Fruit fly (Drosophila melanogaster) whole organism, embryonic: ENCODE data around the gene CG31798.
A peak's percentile ranks its signal among the peaks of the same experiment; 100 is the strongest.

Experiments
- Ada2b ChIP-seq: fragments of 200-800 bp; sonication (Bioruptor generic); IDR thresholded peaks from 2 replicates; pipeline ENCODE4 v1.3.6; 2022; ENCODE audit warnings: missing biosample characterization, missing genetic modification characterization
- B-H2 ChIP-seq: fragments of 200-800 bp; sonication (Bioruptor generic); optimal IDR thresholded peaks from 2 replicates; lab custom pipeline; 2018; ENCODE audit warnings: missing biosample characterization, mild to moderate bottlenecking, missing genetic modification characterization
- CG10209 ChIP-seq: fragments of 200-800 bp; sonication (Bioruptor generic); optimal IDR thresholded peaks from 3 replicates; lab custom pipeline; 2017; ENCODE audit warnings: missing biosample characterization, mild to moderate bottlenecking, missing genetic modification characterization, missing genetic modification reagents
- CG10959 ChIP-seq: fragments of 200-800 bp; sonication (Bioruptor generic); IDR thresholded peaks from 2 replicates; pipeline ENCODE4 v1.3.6; 2022; ENCODE audit warnings: missing biosample characterization, missing genetic modification characterization
- CG12071 ChIP-seq: fragments of 200-800 bp; sonication (Bioruptor generic); optimal IDR thresholded peaks from 3 replicates; lab custom pipeline; 2018; ENCODE audit warnings: missing biosample characterization, mild to moderate bottlenecking, missing genetic modification characterization
- CG12155 ChIP-seq: fragments of 200-800 bp; sonication (Bioruptor generic); optimal IDR thresholded peaks from 3 replicates; lab custom pipeline; 2016; ENCODE audit warnings: missing biosample characterization, missing genetic modification characterization
- CG1233 ChIP-seq: fragments of 200-800 bp; sonication (Bioruptor generic); optimal IDR thresholded peaks from 4 replicates; lab custom pipeline; 2018; ENCODE audit warnings: missing biosample characterization, mild to moderate bottlenecking, missing genetic modification characterization
- CG13424 ChIP-seq: fragments of 200-800 bp; sonication (Bioruptor generic); optimal IDR thresholded peaks from 2 replicates; lab custom pipeline; 2019; ENCODE audit warnings: missing biosample characterization, mild to moderate bottlenecking, missing genetic modification characterization, moderate library complexity
- CG15601 ChIP-seq: fragments of 200-800 bp; sonication (Bioruptor generic); optimal IDR thresholded peaks from 3 replicates; lab custom pipeline; 2019; ENCODE audit warnings: missing biosample characterization, mild to moderate bottlenecking, missing genetic modification characterization, moderate library complexity
- CG1603 ChIP-seq: fragments of 200-800 bp; sonication (Bioruptor generic); optimal IDR thresholded peaks from 2 replicates; lab custom pipeline; 2019; ENCODE audit warnings: missing biosample characterization, mild to moderate bottlenecking, missing genetic modification characterization, moderate library complexity
- CG4328 ChIP-seq: fragments of 200-800 bp; sonication (Bioruptor generic); optimal IDR thresholded peaks from 3 replicates; lab custom pipeline; 2017; ENCODE audit warnings: missing biosample characterization, missing genetic modification reagents, missing genetic modification characterization
- CG4360 ChIP-seq: fragments of 200-800 bp; sonication (Bioruptor generic); IDR thresholded peaks from 2 replicates; pipeline ENCODE4 v1.3.6; 2022; ENCODE audit warnings: missing biosample characterization, missing genetic modification characterization
- CG6683 ChIP-seq: fragments of 200-800 bp; sonication (Bioruptor generic); optimal IDR thresholded peaks from 2 replicates; lab custom pipeline; 2017; ENCODE audit warnings: missing biosample characterization, mild to moderate bottlenecking, missing genetic modification characterization, missing genetic modification reagents
- CG6689 ChIP-seq: fragments of 200-800 bp; sonication (Bioruptor generic); IDR thresholded peaks from 2 replicates; pipeline ENCODE4 v1.3.6; 2022; ENCODE audit warnings: missing biosample characterization, missing genetic modification characterization
- CG6813 ChIP-seq: fragments of 200-800 bp; sonication (Bioruptor generic); optimal IDR thresholded peaks from 2 replicates; lab custom pipeline; 2017; ENCODE audit warnings: missing biosample characterization, missing genetic modification characterization, mild to moderate bottlenecking, moderate library complexity, missing genetic modification reagents
- CG7357 ChIP-seq: fragments of 200-800 bp; sonication (Bioruptor generic); IDR thresholded peaks from 3 replicates; pipeline ENCODE4 v1.3.6; 2022; ENCODE audit warnings: missing biosample characterization, missing genetic modification characterization
- CG7745 ChIP-seq: fragments of 200-800 bp; sonication (Bioruptor generic); optimal IDR thresholded peaks from 2 replicates; lab custom pipeline; 2018; ENCODE audit warnings: missing biosample characterization, mild to moderate bottlenecking, missing genetic modification characterization, moderate library complexity
- CG7786 ChIP-seq: fragments of 200-800 bp; sonication (Bioruptor generic); optimal IDR thresholded peaks from 2 replicates; lab custom pipeline; 2016; ENCODE audit warnings: missing biosample characterization, missing genetic modification characterization
- CG8089 ChIP-seq: fragments of 200-800 bp; sonication (Bioruptor generic); optimal IDR thresholded peaks from 3 replicates; lab custom pipeline; 2016; ENCODE audit warnings: missing biosample characterization, missing genetic modification characterization
- CG9797 ChIP-seq: fragments of 200-800 bp; sonication (Bioruptor generic); optimal IDR thresholded peaks from 3 replicates; lab custom pipeline; 2018; ENCODE audit warnings: missing biosample characterization, mild to moderate bottlenecking, missing genetic modification characterization
- CHES-1-like ChIP-seq: fragments of 200-800 bp; sonication (Bioruptor generic); optimal IDR thresholded peaks from 2 replicates; lab custom pipeline; 2016; ENCODE audit warnings: missing biosample characterization, missing genetic modification characterization
- D ChIP-seq, 2 experiments: fragments of 200-800 bp in 1 of 2; fragments of >200 bp in 1 of 2; sonication (Bioruptor generic) in 1 of 2; optimal IDR thresholded peaks; 2 replicates in 1 of 2; 3 replicates in 1 of 2; lab custom pipeline; 2017; ENCODE audit warnings: mild to moderate bottlenecking in 1 of 2, missing biosample characterization in 1 of 2, missing genetic modification characterization in 1 of 2, missing genetic modification reagents in 1 of 2
- Dad ChIP-seq: fragments of 200-800 bp; sonication (Bioruptor generic); optimal IDR thresholded peaks from 3 replicates; lab custom pipeline; 2016; ENCODE audit warnings: missing biosample characterization, missing genetic modification characterization
- Doc3 ChIP-seq: fragments of 200-800 bp; sonication (Bioruptor generic); IDR thresholded peaks from 3 replicates; pipeline ENCODE4 v1.3.6; 2022; ENCODE audit warnings: missing biosample characterization, missing genetic modification characterization; ENCODE audit not compliant: partially characterized antibody
- E2f1 ChIP-seq: fragments of 200-800 bp; sonication (Bioruptor generic); IDR thresholded peaks from 2 replicates; pipeline ENCODE4 v1.3.6; 2022; ENCODE audit warnings: missing biosample characterization, missing genetic modification characterization
- Eip74EF ChIP-seq, 2 experiments: fragments of 200-800 bp in 1 of 2; fragments of >200 bp in 1 of 2; sonication (Bioruptor generic) in 1 of 2; optimal IDR thresholded peaks; 2 replicates each; lab custom pipeline; 2017 to 2019; ENCODE audit warnings: missing biosample characterization in 2 of 2, missing genetic modification characterization in 2 of 2, mild to moderate bottlenecking in 1 of 2, moderate library complexity in 1 of 2
- Fer3 ChIP-seq: fragments of 200-800 bp; sonication (Bioruptor generic); optimal IDR thresholded peaks from 2 replicates; lab custom pipeline; 2018; ENCODE audit warnings: missing biosample characterization, mild to moderate bottlenecking, missing genetic modification characterization, moderate library complexity
- HHEX ChIP-seq: fragments of 200-800 bp; sonication (Bioruptor generic); optimal IDR thresholded peaks from 3 replicates; lab custom pipeline; 2017; ENCODE audit warnings: missing biosample characterization, mild to moderate bottlenecking, missing genetic modification characterization, missing genetic modification reagents
- HmgZ ChIP-seq: fragments of 200-800 bp; sonication (Bioruptor generic); optimal IDR thresholded peaks from 2 replicates; lab custom pipeline; 2018; ENCODE audit warnings: missing biosample characterization, mild to moderate bottlenecking, missing genetic modification characterization
- MTF-1 ChIP-seq: fragments of 200-800 bp; sonication (Bioruptor generic); optimal IDR thresholded peaks from 2 replicates; lab custom pipeline; 2018; ENCODE audit warnings: missing biosample characterization, mild to moderate bottlenecking, missing genetic modification characterization, borderline replicate concordance
- NfI ChIP-seq: fragments of 200-800 bp; sonication (Bioruptor generic); optimal IDR thresholded peaks from 3 replicates; lab custom pipeline; 2018; ENCODE audit warnings: missing biosample characterization, mild to moderate bottlenecking, missing genetic modification characterization, moderate library complexity
- PHDP ChIP-seq: fragments of 200-800 bp; sonication (Bioruptor generic); optimal IDR thresholded peaks from 3 replicates; lab custom pipeline; 2018; ENCODE audit warnings: missing biosample characterization, mild to moderate bottlenecking, missing genetic modification characterization, moderate library complexity
- Rx ChIP-seq: fragments of 200-800 bp; sonication (Bioruptor generic); IDR thresholded peaks from 2 replicates; pipeline ENCODE4 v1.3.6; 2022; ENCODE audit warnings: missing biosample characterization, missing genetic modification characterization
- al ChIP-seq: fragments of 200-800 bp; sonication (Bioruptor generic); IDR thresholded peaks from 2 replicates; pipeline ENCODE4 v1.3.6; 2022; ENCODE audit warnings: missing biosample characterization, missing genetic modification characterization
- crc ChIP-seq: fragments of 200-800 bp; sonication (Bioruptor generic); optimal IDR thresholded peaks from 2 replicates; lab custom pipeline; 2016; ENCODE audit warnings: missing biosample characterization, missing genetic modification characterization
- da ChIP-seq: fragments of 200-800 bp; sonication (Bioruptor generic); optimal IDR thresholded peaks from 2 replicates; lab custom pipeline; 2016; ENCODE audit warnings: missing biosample characterization, missing genetic modification characterization
- en ChIP-seq: fragments of 200-800 bp; sonication (Bioruptor generic); optimal IDR thresholded peaks from 2 replicates; lab custom pipeline; 2016; ENCODE audit warnings: missing biosample characterization, missing genetic modification characterization
- esg ChIP-seq: fragments of 200-800 bp; sonication (Bioruptor generic); conservative IDR thresholded peaks from 2 replicates; pipeline ENCODE4 v1.3.6; 2022; ENCODE audit warnings: missing biosample characterization, missing genetic modification characterization
- ewg ChIP-seq: fragments of 200-800 bp; sonication (Bioruptor generic); optimal IDR thresholded peaks from 3 replicates; lab custom pipeline; 2017; ENCODE audit warnings: mild to moderate bottlenecking, missing biosample characterization, missing genetic modification reagents, missing genetic modification characterization
- fd96Cb ChIP-seq: fragments of 200-800 bp; sonication (Bioruptor generic); optimal IDR thresholded peaks from 2 replicates; lab custom pipeline; 2018; ENCODE audit warnings: missing biosample characterization, mild to moderate bottlenecking, missing genetic modification characterization, moderate library complexity
- kay ChIP-seq: fragments of 200-800 bp; sonication (Bioruptor generic); optimal IDR thresholded peaks from 2 replicates; lab custom pipeline; 2016; ENCODE audit warnings: missing biosample characterization, missing genetic modification characterization
- lmd ChIP-seq: fragments of 200-800 bp; sonication (Bioruptor generic); IDR thresholded peaks from 2 replicates; pipeline ENCODE4 v1.3.6; 2022; ENCODE audit warnings: missing biosample characterization, missing genetic modification characterization
- nerfin-1 ChIP-seq: fragments of 200-800 bp; sonication (Bioruptor generic); optimal IDR thresholded peaks from 3 replicates; lab custom pipeline; 2019; ENCODE audit warnings: missing biosample characterization, mild to moderate bottlenecking, missing genetic modification characterization, moderate library complexity
- salm ChIP-seq: fragments of 200-800 bp; sonication (Bioruptor generic); optimal IDR thresholded peaks from 2 replicates; lab custom pipeline; 2018; ENCODE audit warnings: missing biosample characterization, mild to moderate bottlenecking, missing genetic modification characterization
- sc ChIP-seq, 3 experiments: fragments of >200 bp in 2 of 3; fragments of 200-800 bp in 1 of 3; sonication (Bioruptor generic) in 1 of 3; optimal IDR thresholded peaks; 2 replicates in 2 of 3; 3 replicates in 1 of 3; lab custom pipeline; 2017; ENCODE audit warnings: mild to moderate bottlenecking in 1 of 3, missing biosample characterization in 1 of 3, missing genetic modification characterization in 1 of 3, missing genetic modification reagents in 1 of 3
- tgo ChIP-seq: fragments of 200-800 bp; sonication (Bioruptor generic); IDR thresholded peaks from 3 replicates; pipeline ENCODE4 v1.3.6; 2022; ENCODE audit warnings: missing biosample characterization, missing genetic modification characterization
- wdn ChIP-seq: fragments of 200-800 bp; sonication (Bioruptor generic); IDR thresholded peaks from 2 replicates; pipeline ENCODE4 v1.3.6; 2022; ENCODE audit warnings: missing biosample characterization, missing genetic modification characterization
- z ChIP-seq: fragments of 200-800 bp; sonication (Bioruptor generic); IDR thresholded peaks from 3 replicates; pipeline ENCODE4 v1.3.6; 2022; ENCODE audit warnings: missing biosample characterization, missing genetic modification characterization

Gene CG31798

DNA sequence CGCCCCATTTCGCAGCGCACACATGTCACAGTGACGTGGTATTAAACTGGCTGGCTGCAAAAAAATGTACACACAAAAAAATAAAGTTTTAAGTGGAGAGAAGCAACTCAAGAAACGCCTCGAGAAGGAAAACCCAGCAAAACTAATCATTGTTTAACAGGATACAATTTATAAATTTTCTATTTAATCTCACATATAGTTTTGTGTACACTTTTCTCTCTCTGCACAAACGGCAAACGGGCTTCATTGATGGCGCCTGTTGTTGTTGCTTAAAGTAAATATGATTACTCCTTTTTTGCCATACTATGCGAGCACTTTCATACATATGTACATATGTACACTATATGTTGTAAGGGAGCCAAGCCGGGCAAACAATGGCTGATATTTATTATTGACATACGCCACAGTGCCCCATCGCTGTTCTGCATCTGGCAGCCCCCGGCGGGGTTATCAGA, 35.9 kb upstream of the CG31798 start (continued):
- no peak for TF ChIP-seq Doc3
- no peak for TF ChIP-seq HmgZ (tag; lab: Kevin White, UChicago)
- TF ChIP-seq Eip74EF (GFP tag; optimal IDR thresholded peaks at IDR 0.05; lab: Kevin White, UChicago): peak in 1 of 2 experiments; percentile 44
- peak; percentile 37 for TF ChIP-seq da
- TF ChIP-seq NfI (GFP tag; lab: Kevin White, UChicago): peak; percentile 23
- TF ChIP-seq tgo (GFP tag; lab: Robert Waterston, UW): peak; percentile 40; the same call in 2 of the 3 replicates
- TF ChIP-seq CG1233 (GFP tag; lab: Kevin White, UChicago): peak; percentile 29
- TF ChIP-seq CG12071: peak; percentile 15
- peak; percentile 59; the same call in 2 of the 3 replicates for TF ChIP-seq z
- peak; percentile 28 for TF ChIP-seq nerfin-1 (tag; lab: Kevin White, UChicago)
- no peak for TF ChIP-seq CG9797 (GFP tag; lab: Kevin White, UChicago)
- TF ChIP-seq kay (GFP tag; lab: Kevin White, UChicago): peak; percentile 29
- 0 out of 2 replicates have a peak, but pooled peaks have one; percentile 8 for TF ChIP-seq esg
- TF ChIP-seq Dad (GFP tag; lab: Kevin White, UChicago): peak; percentile 28
- TF ChIP-seq al: no peak
- peak; percentile 64 for TF ChIP-seq PHDP (tag; lab: Kevin White, UChicago)
- TF ChIP-seq en (GFP tag; lab: Kevin White, UChicago): no peak
- TF ChIP-seq CG15601 (tag; lab: Kevin White, UChicago): peak; percentile 33
- 0 out of 2 replicates have a peak, but pooled peaks have one; percentile 26 for TF ChIP-seq E2f1 (GFP tag; lab: Robert Waterston, UW)
- no peak for TF ChIP-seq B-H2
- TF ChIP-seq salm: no peak
- TF ChIP-seq CG4360 (GFP tag; lab: Robert Waterston, UW): peak; percentile 70
- no peak for TF ChIP-seq CG4328 (GFP tag; lab: Kevin White, UChicago)
- TF ChIP-seq wdn (GFP tag; lab: Robert Waterston, UW): no peak
- peak; percentile 27; the same call in 1 of the 2 replicates for TF ChIP-seq Ada2b (GFP tag; lab: Robert Waterston, UW)
- no peak for TF ChIP-seq Fer3 (tag; lab: Kevin White, UChicago)
- peak; percentile 18 for TF ChIP-seq CG7786
- TF ChIP-seq sc (optimal IDR thresholded peaks at IDR 0.05; lab: Kevin White, UChicago): no peak
- peak; percentile 81 for TF ChIP-seq sc (GFP tag; optimal IDR thresholded peaks at IDR 0.05; lab: Kevin White, UChicago)
- peak; percentile 70 for TF ChIP-seq CG6813 (GFP tag; lab: Kevin White, UChicago)
- peak; percentile 37 for TF ChIP-seq HHEX
- TF ChIP-seq CG7745 (tag; lab: Kevin White, UChicago): peak; percentile 10
- TF ChIP-seq CG7357 (GFP tag; lab: Robert Waterston, UW): no peak
- TF ChIP-seq fd96Cb (tag; lab: Kevin White, UChicago): peak; percentile 58
- peak; percentile 53 for TF ChIP-seq ewg (GFP tag; lab: Kevin White, UChicago)
- TF ChIP-seq CG12155 (GFP tag; lab: Kevin White, UChicago): peak; percentile 22
- TF ChIP-seq CG6689 (GFP tag; lab: Robert Waterston, UW): peak; percentile 58
- peak; percentile 41; the same call in 1 of the 2 replicates for TF ChIP-seq Rx (GFP tag; lab: Robert Waterston, UW)
- peak; percentile 18 for TF ChIP-seq crc (GFP tag; lab: Kevin White, UChicago)
- 0 out of 2 replicates have a peak, but pooled peaks have one; percentile 52 for TF ChIP-seq CG10959 (GFP tag; lab: Robert Waterston, UW)
- peak; percentile 32 for TF ChIP-seq CHES-1-like (GFP tag; lab: Kevin White, UChicago)
- TF ChIP-seq CG10209 (GFP tag; lab: Kevin White, UChicago): peak; percentile 58
- no peak for TF ChIP-seq CG6683 (GFP tag; lab: Kevin White, UChicago)
- peak; percentile 14; the same call in 1 of the 2 replicates for TF ChIP-seq lmd (GFP tag; lab: Robert Waterston, UW)
- TF ChIP-seq MTF-1 (GFP tag; lab: Kevin White, UChicago): peak; percentile 47
- peak; percentile 56 for TF ChIP-seq CG8089 (GFP tag; lab: Kevin White, UChicago)
- TF ChIP-seq D (optimal IDR thresholded peaks at IDR 0.05; lab: Kevin White, UChicago): no peak
- peak; percentile 70 for TF ChIP-seq D (GFP tag; optimal IDR thresholded peaks at IDR 0.05; lab: Kevin White, UChicago)
- TF ChIP-seq CG13424 (tag; lab: Kevin White, UChicago): peak; percentile 42
- peak; percentile 69 for TF ChIP-seq CG1603 (tag; lab: Kevin White, UChicago)
